Worm (Caenorhabditis elegans) whole organism, mixed stage, embryonic: ENCODE results near the gene K08E4.8.

Source experiments
- mab-5 ChIP-seq: fragments of 150-350 bp; optimal IDR thresholded peaks from 2 replicates; lab custom pipeline; 2014; ENCODE audit warnings: missing biosample characterization, missing genetic modification characterization
- nhr-12 ChIP-seq: fragments of 150-350 bp; optimal IDR thresholded peaks from 2 replicates; lab custom pipeline; 2014; ENCODE audit warnings: missing biosample characterization, missing genetic modification characterization
- pha-4 ChIP-seq: fragments of 150-350 bp; optimal IDR thresholded peaks from 2 replicates; lab custom pipeline; 2018; ENCODE audit warnings: missing biosample characterization, missing genetic modification reagents, missing genetic modification characterization
- zip-8 ChIP-seq: fragments of 150-350 bp; optimal IDR thresholded peaks from 2 replicates; lab custom pipeline; 2014; ENCODE audit warnings: missing biosample characterization, missing genetic modification characterization

- TF ChIP-seq nhr-12 (tag; lab: Kevin White, UChicago): no peak
- TF ChIP-seq pha-4 (tag; lab: Kevin White, UChicago): no peak
- TF ChIP-seq zip-8 (tag; lab: Kevin White, UChicago): no peak
- no peak for TF ChIP-seq mab-5 (tag; lab: Kevin White, UChicago)
Observed at ce11 chrIV:12029074-12029473, 32.1 kb downstream of the K08E4.8 start, which contains the start of gene tgn-38.
